Fruit fly (Drosophila melanogaster) whole organism, embryonic: Measurements from ENCODE around the gene Eig71Ea.

Experiments
- CG10565 ChIP-seq: fragments of 200-800 bp; sonication (Bioruptor generic); optimal IDR thresholded peaks from 3 replicates; lab custom pipeline; 2016; ENCODE audit warnings: missing biosample characterization, mild to moderate bottlenecking, missing genetic modification characterization
- CG11696 ChIP-seq: fragments of 200-800 bp; sonication (Bioruptor generic); IDR thresholded peaks from 2 replicates; pipeline ENCODE4 v1.3.6; 2022; ENCODE audit warnings: missing biosample characterization, missing genetic modification characterization
- CG1233 ChIP-seq: fragments of 200-800 bp; sonication (Bioruptor generic); optimal IDR thresholded peaks from 4 replicates; lab custom pipeline; 2018; ENCODE audit warnings: missing biosample characterization, mild to moderate bottlenecking, missing genetic modification characterization
- CG17186 ChIP-seq: fragments of 200-800 bp; sonication (Bioruptor generic); optimal IDR thresholded peaks from 3 replicates; lab custom pipeline; 2017; ENCODE audit warnings: missing biosample characterization, missing genetic modification reagents, missing genetic modification characterization
- CG17568 ChIP-seq: fragments of 200-800 bp; sonication (Bioruptor generic); optimal IDR thresholded peaks from 2 replicates; lab custom pipeline; 2018; ENCODE audit warnings: missing biosample characterization, mild to moderate bottlenecking, missing genetic modification characterization, moderate library complexity
- CG2712 ChIP-seq: fragments of 200-800 bp; optimal IDR thresholded peaks from 3 replicates; lab custom pipeline; 2019; ENCODE audit warnings: missing biosample characterization, mild to moderate bottlenecking, missing genetic modification characterization, moderate library complexity
- CG32532 ChIP-seq: fragments of 200-800 bp; sonication (Bioruptor generic); IDR thresholded peaks from 2 replicates; pipeline ENCODE4 v1.3.6; 2022; ENCODE audit warnings: missing biosample characterization, missing genetic modification characterization
- CG4328 ChIP-seq: fragments of 200-800 bp; sonication (Bioruptor generic); optimal IDR thresholded peaks from 3 replicates; lab custom pipeline; 2017; ENCODE audit warnings: missing biosample characterization, missing genetic modification reagents, missing genetic modification characterization
- CG6683 ChIP-seq: fragments of 200-800 bp; sonication (Bioruptor generic); optimal IDR thresholded peaks from 2 replicates; lab custom pipeline; 2017; ENCODE audit warnings: missing biosample characterization, mild to moderate bottlenecking, missing genetic modification characterization, missing genetic modification reagents
- CG7839 ChIP-seq: fragments of 200-800 bp; sonication (Bioruptor generic); optimal IDR thresholded peaks from 3 replicates; lab custom pipeline; 2018; ENCODE audit warnings: missing biosample characterization, mild to moderate bottlenecking, missing genetic modification characterization, moderate library complexity
- CkIIα-i1 ChIP-seq: fragments of 200-800 bp; sonication (Bioruptor generic); IDR thresholded peaks from 2 replicates; pipeline ENCODE4 v1.3.6; 2022; ENCODE audit warnings: missing biosample characterization, missing genetic modification characterization
- Doc2 ChIP-seq: fragments of 200-800 bp; sonication (Bioruptor generic); IDR thresholded peaks from 2 replicates; pipeline ENCODE4 v1.3.6; 2022; ENCODE audit warnings: missing biosample characterization, missing genetic modification characterization
- ERR ChIP-seq: fragments of 200-800 bp; sonication (Bioruptor generic); optimal IDR thresholded peaks from 2 replicates; lab custom pipeline; 2016; ENCODE audit warnings: missing biosample characterization, missing genetic modification characterization
- Fer3 ChIP-seq: fragments of 200-800 bp; sonication (Bioruptor generic); optimal IDR thresholded peaks from 2 replicates; lab custom pipeline; 2018; ENCODE audit warnings: missing biosample characterization, mild to moderate bottlenecking, missing genetic modification characterization, moderate library complexity
- Gsc ChIP-seq: fragments of 200-800 bp; sonication (Bioruptor generic); IDR thresholded peaks from 2 replicates; pipeline ENCODE4 v1.3.6; 2022; ENCODE audit warnings: missing biosample characterization, missing genetic modification characterization
- H15 ChIP-seq: fragments of 200-800 bp; sonication (Bioruptor generic); IDR thresholded peaks from 3 replicates; pipeline ENCODE4 v1.3.6; 2022; ENCODE audit warnings: missing biosample characterization, missing genetic modification characterization
- HLHmδ ChIP-seq: fragments of 200-800 bp; sonication (Bioruptor generic); optimal IDR thresholded peaks from 2 replicates; lab custom pipeline; 2018; ENCODE audit warnings: missing biosample characterization, mild to moderate bottlenecking, missing genetic modification characterization, moderate library complexity
- Hr3 ChIP-seq: fragments of 200-800 bp; sonication (Bioruptor generic); optimal IDR thresholded peaks from 3 replicates; lab custom pipeline; 2016; ENCODE audit warnings: missing biosample characterization, missing genetic modification characterization
- Jarid2 ChIP-seq: fragments of 200-800 bp; sonication (Bioruptor generic); optimal IDR thresholded peaks from 3 replicates; lab custom pipeline; 2017; ENCODE audit warnings: mild to moderate bottlenecking, missing biosample characterization, missing genetic modification reagents, missing genetic modification characterization
- Mrtf ChIP-seq: fragments of 200-800 bp; sonication (Bioruptor generic); IDR thresholded peaks from 3 replicates; pipeline ENCODE4 v1.3.6; 2022; ENCODE audit warnings: missing biosample characterization, missing genetic modification characterization
- NfI ChIP-seq: fragments of 200-800 bp; sonication (Bioruptor generic); optimal IDR thresholded peaks from 3 replicates; lab custom pipeline; 2018; ENCODE audit warnings: missing biosample characterization, mild to moderate bottlenecking, missing genetic modification characterization, moderate library complexity
- Rx ChIP-seq: fragments of 200-800 bp; sonication (Bioruptor generic); IDR thresholded peaks from 2 replicates; pipeline ENCODE4 v1.3.6; 2022; ENCODE audit warnings: missing biosample characterization, missing genetic modification characterization
- Scr ChIP-seq: fragments of 200-800 bp; sonication (Bioruptor generic); IDR thresholded peaks from 2 replicates; pipeline ENCODE4 v1.3.6; 2022; ENCODE audit warnings: missing biosample characterization, missing genetic modification characterization; ENCODE audit not compliant: partially characterized antibody
- Sox102F ChIP-seq: fragments of 200-800 bp; sonication (Bioruptor generic); optimal IDR thresholded peaks from 2 replicates; lab custom pipeline; 2018; ENCODE audit warnings: missing biosample characterization, mild to moderate bottlenecking, missing genetic modification characterization, moderate library complexity
- Stat92E ChIP-seq, 3 experiments: fragments of >200 bp in 2 of 3; fragments of 200-800 bp in 1 of 3; sonication (Bioruptor generic) in 1 of 3; optimal IDR thresholded peaks; 2 replicates each; lab custom pipeline; 2017 to 2019; ENCODE audit warnings: missing biosample characterization in 3 of 3, missing genetic modification characterization in 3 of 3, mild to moderate bottlenecking in 1 of 3, moderate library complexity in 1 of 3
- bbx ChIP-seq: fragments of 200-800 bp; sonication (Bioruptor generic); IDR thresholded peaks from 2 replicates; pipeline ENCODE4 v1.3.6; 2022; ENCODE audit warnings: missing biosample characterization, missing genetic modification characterization; ENCODE audit not compliant: partially characterized antibody
- bigmax ChIP-seq: fragments of 200-800 bp; sonication (Bioruptor generic); optimal IDR thresholded peaks from 2 replicates; lab custom pipeline; 2018; ENCODE audit warnings: missing biosample characterization, mild to moderate bottlenecking, missing genetic modification characterization
- dati ChIP-seq: fragments of 200-800 bp; sonication (Bioruptor generic); IDR thresholded peaks from 2 replicates; pipeline ENCODE4 v1.3.6; 2022; ENCODE audit warnings: missing biosample characterization, missing genetic modification characterization
- dysf ChIP-seq: fragments of 200-800 bp; sonication (Bioruptor generic); IDR thresholded peaks from 3 replicates; pipeline ENCODE4 v1.3.6; 2022; ENCODE audit warnings: missing biosample characterization, missing genetic modification characterization
- exex ChIP-seq: fragments of 200-800 bp; sonication (Bioruptor generic); optimal IDR thresholded peaks from 4 replicates; lab custom pipeline; 2018; ENCODE audit warnings: missing biosample characterization, mild to moderate bottlenecking, missing genetic modification characterization, moderate library complexity
- fd3F ChIP-seq: fragments of 200-800 bp; sonication (Bioruptor generic); optimal IDR thresholded peaks from 2 replicates; lab custom pipeline; 2018; ENCODE audit warnings: missing biosample characterization, mild to moderate bottlenecking, missing genetic modification characterization, moderate library complexity
- fd96Cb ChIP-seq: fragments of 200-800 bp; sonication (Bioruptor generic); optimal IDR thresholded peaks from 2 replicates; lab custom pipeline; 2018; ENCODE audit warnings: missing biosample characterization, mild to moderate bottlenecking, missing genetic modification characterization, moderate library complexity
- fru ChIP-seq: fragments of >200 bp; optimal IDR thresholded peaks from 2 replicates; lab custom pipeline; 2017
- gsb-n ChIP-seq: fragments of 200-800 bp; sonication (Bioruptor generic); optimal IDR thresholded peaks from 3 replicates; lab custom pipeline; 2018; ENCODE audit warnings: missing biosample characterization, mild to moderate bottlenecking, missing genetic modification characterization
- lov ChIP-seq, 2 experiments: fragments of 200-800 bp in 1 of 2; fragments of >200 bp in 1 of 2; sonication (Bioruptor generic) in 1 of 2; IDR thresholded peaks in 1 of 2; optimal IDR thresholded peaks in 1 of 2; 2 replicates in 1 of 2; 3 replicates in 1 of 2; pipeline versions ENCODE4 v1.3.6 to Lab custom; 2017 to 2022; ENCODE audit warnings: missing biosample characterization in 1 of 2, missing genetic modification characterization in 1 of 2
- onecut ChIP-seq: fragments of 200-800 bp; sonication (Bioruptor generic); IDR thresholded peaks from 2 replicates; pipeline ENCODE4 v1.3.6; 2022; ENCODE audit warnings: missing biosample characterization, missing genetic modification characterization
- org-1 ChIP-seq: fragments of 200-800 bp; sonication (Bioruptor generic); optimal IDR thresholded peaks from 2 replicates; lab custom pipeline; 2017; ENCODE audit warnings: missing biosample characterization, missing genetic modification characterization
- pb ChIP-seq: fragments of 200-800 bp; sonication (Bioruptor generic); optimal IDR thresholded peaks from 3 replicates; lab custom pipeline; 2016; ENCODE audit warnings: missing biosample characterization, missing genetic modification characterization
- peb ChIP-seq: fragments of 200-800 bp; sonication (Bioruptor generic); IDR thresholded peaks from 2 replicates; pipeline ENCODE4 v1.3.6; 2022; ENCODE audit warnings: missing biosample characterization, missing genetic modification characterization
- pho ChIP-seq: fragments of 200-800 bp; sonication (Bioruptor generic); optimal IDR thresholded peaks from 2 replicates; lab custom pipeline; 2016; ENCODE audit warnings: missing biosample characterization, missing genetic modification characterization
- phol ChIP-seq: fragments of 200-800 bp; sonication (Bioruptor generic); optimal IDR thresholded peaks from 3 replicates; lab custom pipeline; 2018; ENCODE audit warnings: missing biosample characterization, mild to moderate bottlenecking, missing genetic modification characterization, moderate library complexity
- ranshi ChIP-seq: fragments of 200-800 bp; sonication (Bioruptor generic); IDR thresholded peaks from 2 replicates; pipeline ENCODE4 v1.3.6; 2022; ENCODE audit warnings: missing biosample characterization, missing genetic modification characterization
- tll ChIP-seq, 2 experiments: fragments of 200-800 bp in 1 of 2; fragments of >200 bp in 1 of 2; sonication (Bioruptor generic) in 1 of 2; optimal IDR thresholded peaks; 2 replicates each; lab custom pipeline; 2017 to 2019; ENCODE audit warnings: missing biosample characterization in 2 of 2, missing genetic modification characterization in 2 of 2, mild to moderate bottlenecking in 1 of 2, moderate library complexity in 1 of 2
- tup ChIP-seq: fragments of 200-800 bp; sonication (Bioruptor generic); optimal IDR thresholded peaks from 2 replicates; lab custom pipeline; 2016; ENCODE audit warnings: missing biosample characterization, mild to moderate bottlenecking, missing genetic modification characterization, moderate library complexity
- tx ChIP-seq: fragments of 200-800 bp; sonication (Bioruptor generic); optimal IDR thresholded peaks from 2 replicates; lab custom pipeline; 2016; ENCODE audit warnings: missing biosample characterization, missing genetic modification characterization
- unc-4 ChIP-seq: fragments of 200-800 bp; sonication (Bioruptor generic); IDR thresholded peaks from 2 replicates; pipeline ENCODE4 v1.3.6; 2022; ENCODE audit warnings: missing biosample characterization, missing genetic modification characterization; ENCODE audit not compliant: partially characterized antibody
- wor ChIP-seq: fragments of 200-800 bp; sonication (Bioruptor generic); IDR thresholded peaks from 2 replicates; pipeline ENCODE4 v1.3.6; 2022; ENCODE audit warnings: missing biosample characterization, missing genetic modification characterization
- z ChIP-seq: fragments of 200-800 bp; sonication (Bioruptor generic); IDR thresholded peaks from 3 replicates; pipeline ENCODE4 v1.3.6; 2022; ENCODE audit warnings: missing biosample characterization, missing genetic modification characterization

Eig71Ea gene

dm6 chr3L:15625676-15626414, 23.6 kb downstream of the Eig71Ea start (continued):
- peak; percentile 88 for TF ChIP-seq Fer3 (tag; lab: Kevin White, UChicago)
- TF ChIP-seq Gsc: no peak
- peak; percentile 75 for TF ChIP-seq CG4328 (GFP tag; lab: Kevin White, UChicago)
- TF ChIP-seq peb: peak; percentile 46; the same call in 1 of the 2 replicates
- TF ChIP-seq CkIIα-i1: no peak
- TF ChIP-seq dati (GFP tag; lab: Robert Waterston, UW): no peak
- TF ChIP-seq CG10565 (GFP tag; lab: Kevin White, UChicago): peak; percentile 7
- TF ChIP-seq z (GFP tag; lab: Robert Waterston, UW): no peak
- peak; percentile 90 for TF ChIP-seq dysf (GFP tag; lab: Robert Waterston, UW)
- no peak for TF ChIP-seq unc-4 (GFP tag; lab: Robert Waterston, UW)
- TF ChIP-seq CG11696 (GFP tag; lab: Robert Waterston, UW): peak; percentile 44; the same call in 1 of the 2 replicates
- TF ChIP-seq Mrtf (GFP tag; lab: Robert Waterston, UW): peak; percentile 66; the same call in 1 of the 3 replicates
- peak; percentile 56 for TF ChIP-seq exex (tag; lab: Kevin White, UChicago)
- peak; percentile 97 for TF ChIP-seq phol (tag; lab: Kevin White, UChicago)
- peak; percentile 84 for TF ChIP-seq CG6683 (GFP tag; lab: Kevin White, UChicago)
- TF ChIP-seq bigmax (GFP tag; lab: Kevin White, UChicago): no peak
- peak; percentile 97 for TF ChIP-seq Sox102F (GFP tag; lab: Kevin White, UChicago)
- TF ChIP-seq H15 (GFP tag; lab: Robert Waterston, UW): peak; percentile 76
- TF ChIP-seq CG2712: peak; percentile 95
- TF ChIP-seq Doc2: no peak
- peak; percentile 45 for TF ChIP-seq onecut
- peak; percentile 56 for TF ChIP-seq Jarid2 (GFP tag; lab: Kevin White, UChicago)
- no peak for TF ChIP-seq tll (GFP tag; optimal IDR thresholded peaks at IDR 0.05; lab: Kevin White, UChicago)
- TF ChIP-seq CG17568: peak; percentile 50
- TF ChIP-seq org-1 (GFP tag; lab: Kevin White, UChicago): peak; percentile 92
- no peak for TF ChIP-seq lov (optimal IDR thresholded peaks at IDR 0.05; lab: Kevin White, UChicago)
- 0 out of 3 replicates have a peak, but pooled peaks have one; percentile 19 for TF ChIP-seq lov (GFP tag; IDR thresholded peaks at IDR 0.05; lab: Robert Waterston, UW)
- TF ChIP-seq wor (GFP tag; lab: Robert Waterston, UW): peak; percentile 91
- TF ChIP-seq fru (lab: Kevin White, UChicago): no peak
- TF ChIP-seq CG17186 (GFP tag; lab: Kevin White, UChicago): peak; percentile 17
- TF ChIP-seq pho (GFP tag; lab: Kevin White, UChicago): no peak
- no peak for TF ChIP-seq bbx
- TF ChIP-seq tx (GFP tag; lab: Kevin White, UChicago): no peak
- peak; percentile 16 for TF ChIP-seq tup (GFP tag; lab: Kevin White, UChicago)
- TF ChIP-seq fd96Cb (tag; lab: Kevin White, UChicago): peak; percentile 97
- TF ChIP-seq Scr (GFP tag; lab: Robert Waterston, UW): no peak
- TF ChIP-seq fd3F (GFP tag; lab: Kevin White, UChicago): peak; percentile 89
- peak in 1 of 3 experiments; percentile 74 for TF ChIP-seq Stat92E (GFP tag; optimal IDR thresholded peaks at IDR 0.05; lab: Kevin White, UChicago)
- no peak for TF ChIP-seq Rx (GFP tag; lab: Robert Waterston, UW)
- peak; percentile 96 for TF ChIP-seq CG7839
- TF ChIP-seq pb (GFP tag; lab: Kevin White, UChicago): peak; percentile 12
- TF ChIP-seq ranshi: peak; percentile 78
- TF ChIP-seq CG32532 (GFP tag; lab: Robert Waterston, UW): peak; percentile 88
- peak; percentile 91 for TF ChIP-seq Hr3 (GFP tag; lab: Kevin White, UChicago)
- peak; percentile 85 for TF ChIP-seq NfI (GFP tag; lab: Kevin White, UChicago)
- no peak for TF ChIP-seq ERR (GFP tag; lab: Kevin White, UChicago)
- peak; percentile 65 for TF ChIP-seq HLHmδ (GFP tag; lab: Kevin White, UChicago)
- peak; percentile 87 for TF ChIP-seq CG1233 (GFP tag; lab: Kevin White, UChicago)
- peak; percentile 91 for TF ChIP-seq gsb-n
